Worm (Caenorhabditis elegans): ENCODE measurements around the gene T07C12.10.

DNA sequence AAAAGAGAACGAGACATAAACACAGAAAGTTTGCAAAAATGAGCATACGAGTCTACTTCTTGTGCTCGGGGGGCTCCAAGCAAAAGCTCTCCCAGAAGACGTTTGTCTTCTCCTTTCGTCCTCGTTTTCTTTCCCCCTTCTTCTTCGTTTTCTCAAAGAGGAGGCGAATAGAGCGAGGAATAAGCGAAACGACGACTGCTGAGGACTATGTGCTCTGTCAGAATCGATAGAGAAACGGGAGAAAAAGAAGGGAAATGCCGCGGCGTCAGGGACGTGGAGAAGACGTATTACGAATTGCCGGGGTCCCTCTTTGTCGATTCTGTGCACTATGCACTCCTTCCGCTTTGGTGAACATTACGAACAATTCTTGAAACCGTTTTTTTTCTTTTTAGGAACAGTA, 18.1 kb upstream of the T07C12.10 start:
- TF ChIP-seq elt-2 (tag; optimal IDR thresholded peaks at IDR 0.05) (no peak), ceh-9 (tag; optimal IDR thresholded peaks at IDR 0.05) (no peak), sdc-2 (tag; optimal IDR thresholded peaks at IDR 0.05) (no peak), unc-3 (GFP tag; conservative IDR thresholded peaks at IDR 0.05) (no peak), unc-3 (tag; optimal IDR thresholded peaks at IDR 0.05) (no peak), K02D7.2 (tag; optimal IDR thresholded peaks at IDR 0.05) (no peak), fkh-6 (tag; optimal IDR thresholded peaks at IDR 0.05) (no peak), zip-5 (tag; optimal IDR thresholded peaks at IDR 0.05) (no peak), hlh-15 (tag; optimal IDR thresholded peaks at IDR 0.05) (no peak), unc-86 (tag; optimal IDR thresholded peaks at IDR 0.05) (no peak), ttx-3 (tag; optimal IDR thresholded peaks at IDR 0.05) (no peak), K09A11.1 (tag; optimal IDR thresholded peaks at IDR 0.05; ENCODE audit: insufficient read depth) (no peak), rnt-1 (tag; optimal IDR thresholded peaks at IDR 0.05) (no peak), ama-1 (optimal IDR thresholded peaks at IDR 0.05) (no peak)
